Fruit fly (Drosophila melanogaster) whole organism, adult: ENCODE measurements around the gene mRpL32.

Experiments used
- CG12768 ChIP-seq: fragments of 200-800 bp; sonication (Bioruptor generic); optimal IDR thresholded peaks from 2 replicates; lab custom pipeline; 2017; ENCODE audit warnings: missing biosample characterization, missing genetic modification characterization, mild to moderate bottlenecking, moderate library complexity, missing genetic modification reagents
- CG7045 ChIP-seq: fragments of 200-800 bp; sonication (Bioruptor generic); optimal IDR thresholded peaks from 2 replicates; lab custom pipeline; 2017; ENCODE audit warnings: missing biosample characterization, mild to moderate bottlenecking, missing genetic modification characterization
- CG7101 ChIP-seq: fragments of 200-800 bp; sonication (Bioruptor generic); optimal IDR thresholded peaks from 2 replicates; lab custom pipeline; 2018; ENCODE audit warnings: missing biosample characterization, mild to moderate bottlenecking, missing genetic modification characterization, moderate library complexity
- Hr96 ChIP-seq: fragments of 200-800 bp; sonication (Bioruptor generic); optimal IDR thresholded peaks from 2 replicates; lab custom pipeline; 2016; ENCODE audit warnings: missing biosample characterization, missing genetic modification characterization
- Mnt ChIP-seq: fragments of 200-800 bp; sonication (Bioruptor generic); optimal IDR thresholded peaks from 2 replicates; lab custom pipeline; 2016; ENCODE audit warnings: missing biosample characterization, mild to moderate bottlenecking, missing genetic modification characterization
- bab1 ChIP-seq: fragments of 200-800 bp; sonication (Bioruptor generic); optimal IDR thresholded peaks from 3 replicates; lab custom pipeline; 2019; ENCODE audit warnings: missing biosample characterization, mild to moderate bottlenecking, missing genetic modification characterization, moderate library complexity
- kay ChIP-seq: fragments of 200-800 bp; sonication (Bioruptor generic); peaks from one replicate; lab custom pipeline; 2016; ENCODE audit warnings: missing biosample characterization, missing genetic modification characterization, borderline replicate concordance
- ovo ChIP-seq: fragments of 200-800 bp; sonication (Bioruptor generic); optimal IDR thresholded peaks from 2 replicates; lab custom pipeline; 2016; ENCODE audit warnings: missing biosample characterization, missing genetic modification characterization
- pad ChIP-seq: fragments of 200-800 bp; sonication (Bioruptor generic); optimal IDR thresholded peaks from 3 replicates; lab custom pipeline; 2017; ENCODE audit warnings: missing biosample characterization, missing genetic modification characterization, mild to moderate bottlenecking, moderate library complexity, missing genetic modification reagents

DNA sequence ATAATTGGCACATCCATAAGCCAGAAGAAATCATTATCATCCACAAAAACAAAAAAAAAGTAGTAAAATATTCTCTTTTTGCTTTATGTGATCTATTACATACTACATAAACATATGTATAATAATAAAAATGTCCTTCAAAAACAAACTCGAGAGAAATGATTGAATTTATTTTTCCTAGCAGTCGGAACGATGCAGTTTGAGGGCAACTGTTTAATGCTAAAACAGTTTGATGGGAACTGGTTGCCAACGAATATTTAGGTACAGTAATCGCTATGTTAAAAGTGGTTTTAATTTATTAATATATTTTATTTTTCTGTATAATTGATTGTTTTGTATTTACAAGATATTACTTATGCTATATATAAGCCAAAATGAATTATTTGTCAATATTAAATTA is 21.5 kb upstream of the mRpL32 start:
- TF ChIP-seq CG12768 (GFP tag; lab: Kevin White, UChicago) (no peak), ovo (GFP tag; lab: Kevin White, UChicago) (no peak), pad (GFP tag; lab: Kevin White, UChicago) (no peak), Mnt (GFP tag; lab: Kevin White, UChicago) (no peak), kay (GFP tag; lab: Kevin White, UChicago) (no peak), CG7045 (no peak), Hr96 (GFP tag; lab: Kevin White, UChicago) (no peak), CG7101 (tag; lab: Kevin White, UChicago) (no peak), bab1 (GFP tag; lab: Kevin White, UChicago) (no peak)
